Fruit fly (Drosophila melanogaster) whole organism, embryonic: ENCODE data around the gene Rpp20.

Experiments used
- Ada2b ChIP-seq: fragments of 200-800 bp; sonication (Bioruptor generic); IDR thresholded peaks from 2 replicates; pipeline ENCODE4 v1.3.6; 2022; ENCODE audit warnings: missing biosample characterization, missing genetic modification characterization
- Atf6 ChIP-seq: fragments of 200-800 bp; sonication (Bioruptor generic); IDR thresholded peaks from 2 replicates; pipeline ENCODE4 v1.3.6; 2022; ENCODE audit warnings: missing biosample characterization, missing genetic modification characterization
- B-H2 ChIP-seq: fragments of 200-800 bp; sonication (Bioruptor generic); optimal IDR thresholded peaks from 2 replicates; lab custom pipeline; 2018; ENCODE audit warnings: missing biosample characterization, mild to moderate bottlenecking, missing genetic modification characterization
- CG10274 ChIP-seq: fragments of 200-800 bp; sonication (Bioruptor generic); optimal IDR thresholded peaks from 3 replicates; lab custom pipeline; 2017; ENCODE audit warnings: missing biosample characterization, mild to moderate bottlenecking, missing genetic modification characterization
- CG10654 ChIP-seq: fragments of 200-800 bp; sonication (Bioruptor generic); optimal IDR thresholded peaks from 2 replicates; lab custom pipeline; 2016; ENCODE audit warnings: missing biosample characterization, missing genetic modification characterization
- CG15011 ChIP-seq: fragments of 200-800 bp; sonication (Bioruptor generic); optimal IDR thresholded peaks from 3 replicates; lab custom pipeline; 2018; ENCODE audit warnings: missing biosample characterization, mild to moderate bottlenecking, missing genetic modification characterization
- CG15073 ChIP-seq: fragments of 200-800 bp; sonication (Bioruptor generic); optimal IDR thresholded peaks from 2 replicates; lab custom pipeline; 2016; ENCODE audit warnings: missing biosample characterization, missing genetic modification characterization
- CG1529 ChIP-seq: fragments of 200-800 bp; sonication (Bioruptor generic); optimal IDR thresholded peaks from 3 replicates; lab custom pipeline; 2018; ENCODE audit warnings: missing biosample characterization, missing genetic modification characterization
- CG16813 ChIP-seq: fragments of 200-800 bp; sonication (Bioruptor generic); IDR thresholded peaks from 3 replicates; pipeline ENCODE4 v1.3.6; 2022; ENCODE audit warnings: missing biosample characterization, missing genetic modification characterization; ENCODE audit not compliant: partially characterized antibody
- CG17361 ChIP-seq: fragments of 200-800 bp; sonication (Bioruptor generic); IDR thresholded peaks from 3 replicates; pipeline ENCODE4 v1.3.6; 2022; ENCODE audit warnings: missing biosample characterization, missing genetic modification characterization
- CG17568 ChIP-seq: fragments of 200-800 bp; sonication (Bioruptor generic); optimal IDR thresholded peaks from 2 replicates; lab custom pipeline; 2018; ENCODE audit warnings: missing biosample characterization, mild to moderate bottlenecking, missing genetic modification characterization, moderate library complexity
- CG18764 ChIP-seq: fragments of 200-800 bp; sonication (Bioruptor generic); optimal IDR thresholded peaks from 3 replicates; lab custom pipeline; 2016; ENCODE audit warnings: missing biosample characterization, missing genetic modification characterization
- CG2202 ChIP-seq: fragments of 200-800 bp; sonication (Bioruptor generic); optimal IDR thresholded peaks from 2 replicates; lab custom pipeline; 2018; ENCODE audit warnings: missing biosample characterization, mild to moderate bottlenecking, missing genetic modification characterization
- CG30020 ChIP-seq: fragments of 200-800 bp; optimal IDR thresholded peaks from 2 replicates; lab custom pipeline; 2019; ENCODE audit warnings: missing biosample characterization, mild to moderate bottlenecking, missing genetic modification characterization, moderate library complexity
- CG31441 ChIP-seq: fragments of 200-800 bp; sonication (Bioruptor generic); IDR thresholded peaks from 2 replicates; pipeline ENCODE4 v1.3.6; 2022; ENCODE audit warnings: missing biosample characterization, missing genetic modification characterization
- CG34376 ChIP-seq: fragments of 200-800 bp; sonication (Bioruptor generic); optimal IDR thresholded peaks from 2 replicates; lab custom pipeline; 2018; ENCODE audit warnings: missing biosample characterization, mild to moderate bottlenecking, missing genetic modification characterization
- CG4424 ChIP-seq: fragments of 200-800 bp; sonication (Bioruptor generic); optimal IDR thresholded peaks from 3 replicates; lab custom pipeline; 2016; ENCODE audit warnings: missing biosample characterization, missing genetic modification characterization
- CG4820 ChIP-seq: fragments of 200-800 bp; sonication (Bioruptor generic); optimal IDR thresholded peaks from 3 replicates; lab custom pipeline; 2016; ENCODE audit warnings: missing biosample characterization, missing genetic modification characterization
- CG5180 ChIP-seq: fragments of 200-800 bp; sonication (Bioruptor generic); optimal IDR thresholded peaks from 3 replicates; lab custom pipeline; 2017; ENCODE audit warnings: missing biosample characterization, missing genetic modification characterization, mild to moderate bottlenecking, moderate library complexity, missing genetic modification reagents
- CG6765 ChIP-seq: fragments of 200-800 bp; sonication (Bioruptor generic); optimal IDR thresholded peaks from 3 replicates; lab custom pipeline; 2017; ENCODE audit warnings: missing biosample characterization, mild to moderate bottlenecking, missing genetic modification characterization
- CG7928 ChIP-seq: fragments of 200-800 bp; sonication (Bioruptor generic); optimal IDR thresholded peaks from 2 replicates; lab custom pipeline; 2017; ENCODE audit warnings: missing biosample characterization, mild to moderate bottlenecking, missing genetic modification characterization
- CG8281 ChIP-seq: fragments of 200-800 bp; sonication (Bioruptor generic); optimal IDR thresholded peaks from 2 replicates; lab custom pipeline; 2018; ENCODE audit warnings: missing biosample characterization, mild to moderate bottlenecking, missing genetic modification characterization, moderate library complexity
- CG8924 ChIP-seq: fragments of 200-800 bp; optimal IDR thresholded peaks from 3 replicates; lab custom pipeline; 2019; ENCODE audit warnings: missing biosample characterization, mild to moderate bottlenecking, missing genetic modification characterization, moderate library complexity
- CG9609 ChIP-seq: fragments of 200-800 bp; sonication (Bioruptor generic); optimal IDR thresholded peaks from 3 replicates; lab custom pipeline; 2016; ENCODE audit warnings: missing biosample characterization, missing genetic modification characterization
- Dad ChIP-seq: fragments of 200-800 bp; sonication (Bioruptor generic); optimal IDR thresholded peaks from 3 replicates; lab custom pipeline; 2016; ENCODE audit warnings: missing biosample characterization, missing genetic modification characterization
- Dll ChIP-seq: fragments of 200-800 bp; sonication (Bioruptor generic); IDR thresholded peaks from 4 replicates; pipeline ENCODE4 v1.3.6; 2022; ENCODE audit warnings: missing biosample characterization, missing genetic modification characterization; ENCODE audit not compliant: partially characterized antibody
- GATAe ChIP-seq: fragments of 200-800 bp; sonication (Bioruptor generic); conservative IDR thresholded peaks from 2 replicates; pipeline ENCODE4 v1.3.6; 2022; ENCODE audit warnings: missing biosample characterization, missing genetic modification characterization
- Hr39 ChIP-seq: fragments of >200 bp; optimal IDR thresholded peaks from 2 replicates; lab custom pipeline; 2017
- Hsf ChIP-seq: fragments of 200-800 bp; sonication (Bioruptor generic); optimal IDR thresholded peaks from 3 replicates; lab custom pipeline; 2016; ENCODE audit warnings: missing biosample characterization, missing genetic modification characterization
- MTF-1 ChIP-seq: fragments of 200-800 bp; sonication (Bioruptor generic); optimal IDR thresholded peaks from 2 replicates; lab custom pipeline; 2018; ENCODE audit warnings: missing biosample characterization, mild to moderate bottlenecking, missing genetic modification characterization, borderline replicate concordance
- Optix ChIP-seq: fragments of 200-800 bp; sonication (Bioruptor generic); IDR thresholded peaks from 3 replicates; pipeline ENCODE4 v1.3.6; 2022; ENCODE audit warnings: missing biosample characterization, missing genetic modification characterization
- Trl ChIP-seq, 3 experiments: fragments of >200 bp in 2 of 3; fragments of 200-800 bp in 1 of 3; sonication (Bioruptor generic) in 1 of 3; optimal IDR thresholded peaks; 2 replicates in 1 of 3; 3 replicates in 2 of 3; lab custom pipeline; 2016 to 2017; ENCODE audit warnings: missing biosample characterization in 1 of 3, missing genetic modification characterization in 1 of 3
- Xrp1 ChIP-seq: fragments of 200-800 bp; sonication (Bioruptor generic); IDR thresholded peaks from 2 replicates; pipeline ENCODE4 v1.3.6; 2022; ENCODE audit warnings: missing biosample characterization, missing genetic modification characterization
- br ChIP-seq: fragments of >200 bp; optimal IDR thresholded peaks from 2 replicates; lab custom pipeline; 2017
- chm ChIP-seq: fragments of 200-800 bp; sonication (Bioruptor generic); IDR thresholded peaks from 2 replicates; pipeline ENCODE4 v1.3.6; 2022; ENCODE audit warnings: missing biosample characterization, missing genetic modification characterization
- chn ChIP-seq: fragments of 200-800 bp; sonication (Bioruptor generic); optimal IDR thresholded peaks from 2 replicates; lab custom pipeline; 2016; ENCODE audit warnings: missing biosample characterization, missing genetic modification characterization
- dysf ChIP-seq: fragments of 200-800 bp; sonication (Bioruptor generic); IDR thresholded peaks from 3 replicates; pipeline ENCODE4 v1.3.6; 2022; ENCODE audit warnings: missing biosample characterization, missing genetic modification characterization
- eyg ChIP-seq: fragments of 200-800 bp; sonication (Bioruptor generic); optimal IDR thresholded peaks from 3 replicates; lab custom pipeline; 2016; ENCODE audit warnings: missing biosample characterization, missing genetic modification characterization
- gce ChIP-seq: fragments of 200-800 bp; sonication (Bioruptor generic); IDR thresholded peaks from 3 replicates; pipeline ENCODE4 v1.3.6; 2022; ENCODE audit warnings: missing biosample characterization, missing genetic modification characterization
- insv ChIP-seq, 2 experiments: fragments of 200-800 bp; sonication (Bioruptor generic); optimal IDR thresholded peaks; 3 replicates each; lab custom pipeline; 2016 to 2018; ENCODE audit warnings: missing biosample characterization in 2 of 2, missing genetic modification characterization in 2 of 2
- jing ChIP-seq: fragments of 200-800 bp; sonication (Bioruptor generic); optimal IDR thresholded peaks from 2 replicates; lab custom pipeline; 2018; ENCODE audit warnings: missing biosample characterization, mild to moderate bottlenecking, missing genetic modification characterization
- kni ChIP-seq: fragments of 200-800 bp; sonication (Bioruptor generic); optimal IDR thresholded peaks from 3 replicates; lab custom pipeline; 2017; ENCODE audit warnings: mild to moderate bottlenecking, missing biosample characterization, missing genetic modification reagents, missing genetic modification characterization
- nerfin-2 ChIP-seq: fragments of 200-800 bp; sonication (Bioruptor generic); IDR thresholded peaks from 2 replicates; pipeline ENCODE4 v1.3.6; 2022; ENCODE audit warnings: missing biosample characterization, missing genetic modification characterization; ENCODE audit not compliant: partially characterized antibody
- onecut ChIP-seq: fragments of 200-800 bp; sonication (Bioruptor generic); IDR thresholded peaks from 2 replicates; pipeline ENCODE4 v1.3.6; 2022; ENCODE audit warnings: missing biosample characterization, missing genetic modification characterization
- pho ChIP-seq: fragments of 200-800 bp; sonication (Bioruptor generic); optimal IDR thresholded peaks from 2 replicates; lab custom pipeline; 2016; ENCODE audit warnings: missing biosample characterization, missing genetic modification characterization
- phol ChIP-seq: fragments of 200-800 bp; sonication (Bioruptor generic); optimal IDR thresholded peaks from 3 replicates; lab custom pipeline; 2018; ENCODE audit warnings: missing biosample characterization, mild to moderate bottlenecking, missing genetic modification characterization, moderate library complexity
- sisA ChIP-seq: fragments of 200-800 bp; sonication (Bioruptor generic); IDR thresholded peaks from 2 replicates; pipeline ENCODE4 v1.3.6; 2022; ENCODE audit warnings: missing biosample characterization, missing genetic modification characterization
- slbo ChIP-seq: fragments of 200-800 bp; sonication (Bioruptor generic); IDR thresholded peaks from 2 replicates; pipeline ENCODE4 v1.3.6; 2022; ENCODE audit warnings: missing biosample characterization, missing genetic modification characterization
- tio ChIP-seq: fragments of 200-800 bp; sonication (Bioruptor generic); optimal IDR thresholded peaks from 2 replicates; lab custom pipeline; 2017; ENCODE audit warnings: missing biosample characterization, missing genetic modification characterization, inconsistent platforms
- tll ChIP-seq, 2 experiments: fragments of 200-800 bp in 1 of 2; fragments of >200 bp in 1 of 2; sonication (Bioruptor generic) in 1 of 2; optimal IDR thresholded peaks; 2 replicates each; lab custom pipeline; 2017 to 2019; ENCODE audit warnings: missing biosample characterization in 2 of 2, missing genetic modification characterization in 2 of 2, mild to moderate bottlenecking in 1 of 2, moderate library complexity in 1 of 2
- wor ChIP-seq: fragments of 200-800 bp; sonication (Bioruptor generic); IDR thresholded peaks from 2 replicates; pipeline ENCODE4 v1.3.6; 2022; ENCODE audit warnings: missing biosample characterization, missing genetic modification characterization
- zfh2 ChIP-seq: fragments of 200-800 bp; sonication (Bioruptor generic); optimal IDR thresholded peaks from 2 replicates; lab custom pipeline; 2016; ENCODE audit warnings: missing biosample characterization, missing genetic modification characterization

The Rpp20 gene

dm6 chrX:19701611-19702010, 42.6 kb upstream of the Rpp20 start, which contains the start of gene Tcs4 (continued):
- TF ChIP-seq Hsf (GFP tag; lab: Kevin White, UChicago) (no peak), Dad (GFP tag; lab: Kevin White, UChicago) (no peak), phol (tag; lab: Kevin White, UChicago) (peak; percentile 60), dysf (no peak), CG2202 (tag; lab: Kevin White, UChicago) (no peak), CG8281 (no peak), chm (no peak), CG10274 (no peak), CG15073 (GFP tag; lab: Kevin White, UChicago) (no peak), Atf6 (GFP tag; lab: Robert Waterston, UW) (no peak), eyg (no peak), CG31441 (0 out of 2 replicates have a peak, but pooled peaks have one; percentile 22), CG10654 (no peak), CG18764 (peak; percentile 99), CG17361 (GFP tag; lab: Robert Waterston, UW) (0 out of 3 replicates have a peak, but pooled peaks have one; percentile 33), zfh2 (no peak), MTF-1 (no peak), tio (no peak), CG7928 (GFP tag; lab: Kevin White, UChicago) (no peak), br (lab: Kevin White, UChicago) (no peak), onecut (GFP tag; lab: Robert Waterston, UW) (no peak), CG4424 (GFP tag; lab: Kevin White, UChicago) (peak; percentile 10), CG17568 (GFP tag; lab: Kevin White, UChicago) (no peak), CG4820 (GFP tag; lab: Kevin White, UChicago) (no peak), sisA (GFP tag; lab: Robert Waterston, UW) (no peak), Ada2b (GFP tag; lab: Robert Waterston, UW) (no peak), CG1529 (GFP tag; lab: Kevin White, UChicago) (no peak), B-H2 (GFP tag; lab: Kevin White, UChicago) (no peak), GATAe (GFP tag; lab: Robert Waterston, UW) (no peak), tll (GFP tag; optimal IDR thresholded peaks at IDR 0.05; lab: Kevin White, UChicago) (no peak), pho (GFP tag; lab: Kevin White, UChicago) (no peak), slbo (GFP tag; lab: Robert Waterston, UW) (peak; percentile 20; the same call in 1 of the 2 replicates), kni (GFP tag; lab: Kevin White, UChicago) (no peak), CG15011 (GFP tag; lab: Kevin White, UChicago) (no peak), wor (GFP tag; lab: Robert Waterston, UW) (no peak), gce (GFP tag; lab: Robert Waterston, UW) (no peak), CG16813 (peak; percentile 42; the same call in 2 of the 3 replicates), CG34376 (GFP tag; lab: Kevin White, UChicago) (no peak), insv (GFP tag; optimal IDR thresholded peaks at IDR 0.05; lab: Kevin White, UChicago) (no peak), Dll (GFP tag; lab: Robert Waterston, UW) (peak; percentile 59; the same call in 2 of the 4 replicates), jing (GFP tag; lab: Kevin White, UChicago) (no peak), Optix (no peak), Xrp1 (peak; percentile 43; the same call in 1 of the 2 replicates), CG8924 (tag; lab: Kevin White, UChicago) (peak; percentile 20), CG6765 (GFP tag; lab: Kevin White, UChicago) (no peak), nerfin-2 (0 out of 2 replicates have a peak, but pooled peaks have one; percentile 35), CG9609 (GFP tag; lab: Kevin White, UChicago) (no peak), Hr39 (lab: Kevin White, UChicago) (no peak), chn (GFP tag; lab: Kevin White, UChicago) (no peak), CG5180 (GFP tag; lab: Kevin White, UChicago) (no peak), Trl (optimal IDR thresholded peaks at IDR 0.05; lab: Kevin White, UChicago) (no peak), Trl (GFP tag; optimal IDR thresholded peaks at IDR 0.05; lab: Kevin White, UChicago) (no peak), CG30020 (peak; percentile 56)
